Worm (Caenorhabditis elegans) whole organism, L1 larva: ENCODE measurements around the gene F36A4.5.

Experiments
- aha-1 ChIP-seq: fragments of 150-350 bp; optimal IDR thresholded peaks from 2 replicates; lab custom pipeline; 2014; ENCODE audit warnings: missing biosample characterization, missing genetic modification characterization
- elt-2 ChIP-seq: sonication (generic microtip); optimal IDR thresholded peaks from 2 replicates; lab custom pipeline; 2016; ENCODE audit warnings: missing genetic modification characterization, mild to moderate bottlenecking, inconsistent platforms, missing compliant biosample characterization, missing genetic modification reagents
- lsy-2 ChIP-seq, 2 experiments: fragments of 150-350 bp; optimal IDR thresholded peaks; 2 replicates each; lab custom pipeline; 2014; ENCODE audit warnings: missing biosample characterization in 2 of 2, missing genetic modification characterization in 2 of 2

DNA sequence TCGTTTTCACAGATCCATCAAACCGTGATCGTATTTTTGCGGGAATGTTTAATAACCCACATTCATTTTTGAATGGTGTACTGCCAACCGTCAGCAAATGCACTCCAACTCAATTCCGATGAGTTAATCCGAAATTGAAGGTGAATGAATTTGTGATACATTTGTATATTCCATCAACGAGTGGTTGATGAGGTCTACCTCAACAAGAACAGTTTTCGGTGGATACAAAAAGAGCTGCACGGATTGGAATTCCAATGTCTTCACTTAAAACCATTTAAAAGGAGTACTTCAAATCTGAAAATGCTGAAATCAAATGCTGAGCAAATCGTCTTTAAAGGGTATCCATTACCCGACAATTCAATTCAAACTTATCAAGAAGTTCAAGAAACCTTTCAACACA lies 23.9 kb downstream of the F36A4.5 start, which contains the start of gene F15E6.5:
- TF ChIP-seq elt-2: no peak
- TF ChIP-seq aha-1 (tag; lab: Kevin White, UChicago): no peak
- TF ChIP-seq lsy-2 (tag; optimal IDR thresholded peaks at IDR 0.05; lab: Kevin White, UChicago): no peak
